Worm (Caenorhabditis elegans) whole organism, midembryonic: ENCODE measurements around the gene acp-6.

ENCODE experiments used
- T22C8.4 ChIP-seq: fragments of 200-800 bp; sonication (Bioruptor generic); IDR thresholded peaks from 2 replicates; pipeline ENCODE4 v1.3.6; 2022; ENCODE audit warnings: missing genetic modification characterization, missing compliant biosample characterization
- cog-1 ChIP-seq: sonication (generic microtip); optimal IDR thresholded peaks from 2 replicates; lab custom pipeline; 2016; ENCODE audit warnings: missing genetic modification characterization, missing compliant biosample characterization
- flt-1 ChIP-seq: fragments of 200-800 bp; sonication (Bioruptor generic); IDR thresholded peaks from 2 replicates; pipeline ENCODE4 v1.3.6; 2022; ENCODE audit warnings: missing genetic modification characterization, missing compliant biosample characterization
- klf-2 ChIP-seq: fragments of 200-800 bp; sonication (Bioruptor generic); conservative IDR thresholded peaks from 2 replicates; pipeline ENCODE4 v1.3.6; 2022; ENCODE audit warnings: missing genetic modification reagents, missing genetic modification characterization, missing compliant biosample characterization
- med-1 ChIP-seq: sonication (generic microtip); optimal IDR thresholded peaks from 2 replicates; lab custom pipeline; 2017; ENCODE audit warnings: missing genetic modification characterization, mild to moderate bottlenecking, missing compliant biosample characterization, antibody characterized with exemption, missing genetic modification reagents; ENCODE audit not compliant: insufficient read depth
- ref-1 ChIP-seq: fragments of 200-800 bp; sonication (Bioruptor generic); conservative IDR thresholded peaks from 2 replicates; pipeline ENCODE4 v1.3.6; 2022; ENCODE audit warnings: missing genetic modification reagents, missing genetic modification characterization, missing compliant biosample characterization
- tab-1 ChIP-seq: fragments of 200-800 bp; sonication (Bioruptor generic); IDR thresholded peaks from 2 replicates; pipeline ENCODE4 v1.3.6; 2022; ENCODE audit warnings: missing genetic modification characterization, missing compliant biosample characterization
- ztf-23 ChIP-seq: fragments of 200-800 bp; sonication (Bioruptor generic); IDR thresholded peaks from 2 replicates; pipeline ENCODE4 v1.3.6; 2022; ENCODE audit warnings: missing genetic modification reagents, missing genetic modification characterization, missing compliant biosample characterization
- ztf-29 ChIP-seq: fragments of 200-800 bp; sonication (Bioruptor generic); IDR thresholded peaks from 2 replicates; pipeline ENCODE4 v1.3.6; 2022; ENCODE audit warnings: missing genetic modification reagents, missing genetic modification characterization, missing compliant biosample characterization

Gene acp-6

DNA sequence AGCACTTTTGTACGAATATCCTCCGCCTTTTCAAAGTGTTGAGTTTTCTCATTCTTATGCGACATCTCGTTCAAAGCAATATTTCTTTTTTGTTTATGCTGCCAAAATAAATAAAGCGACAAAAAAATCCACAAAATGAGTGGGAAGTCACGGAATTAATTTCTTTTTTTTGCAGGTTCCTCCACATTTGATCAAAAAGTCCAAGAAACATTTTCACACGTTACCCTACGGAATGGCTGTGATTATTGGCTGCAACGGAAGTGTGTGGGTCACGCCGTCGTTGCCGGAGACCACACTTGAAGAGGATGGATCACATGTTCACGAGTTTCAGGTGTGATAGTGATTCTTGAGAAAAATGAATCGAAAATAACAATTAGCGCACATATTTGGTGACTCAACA is 9.4 kb downstream of the acp-6 start, which contains the start of gene Y73B6BL.22:
Y73B6BL.22 (minus strand) TSS at position 101 of the 400 bp plus-strand sequence.
- TF ChIP-seq ztf-29 (no peak), klf-2 (GFP tag; lab: Robert Waterston, UW) (no peak), T22C8.4 (GFP tag; lab: Robert Waterston, UW) (no peak), cog-1 (tag; lab: Kevin White, UChicago) (no peak), ref-1 (GFP tag; lab: Robert Waterston, UW) (no peak), med-1 (GFP tag; lab: Kevin White, UChicago) (no peak), tab-1 (GFP tag; lab: Robert Waterston, UW) (no peak), flt-1 (GFP tag; lab: Robert Waterston, UW) (no peak)

DNA sequence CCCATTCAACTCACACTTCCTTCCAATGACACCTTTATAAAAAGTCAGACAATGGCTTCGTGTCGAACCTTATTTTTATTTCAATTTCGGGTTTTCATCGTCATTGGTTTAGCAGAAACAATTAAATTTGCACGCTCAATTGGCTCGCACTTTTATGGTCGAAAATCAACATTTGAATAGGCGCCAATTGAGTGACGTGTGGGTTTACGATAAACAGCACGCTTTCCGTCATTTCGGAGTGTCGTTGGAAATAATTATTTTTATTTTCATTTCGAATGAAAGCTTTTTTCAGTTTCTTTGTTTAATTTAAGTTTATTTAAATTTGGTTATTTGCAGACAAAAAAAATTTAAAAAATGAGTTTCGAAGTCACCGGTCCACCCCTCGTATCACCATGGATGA is 10.8 kb downstream of the acp-6 start, which contains the start of gene exos-2:
exos-2 (plus strand) TSS at position 330 of the 400 bp plus-strand sequence.
- TF ChIP-seq klf-2 (GFP tag; lab: Robert Waterston, UW): no peak
- TF ChIP-seq med-1 (GFP tag; lab: Kevin White, UChicago): no peak
- TF ChIP-seq cog-1 (tag; lab: Kevin White, UChicago): peak; percentile 6
- no peak for TF ChIP-seq flt-1 (GFP tag; lab: Robert Waterston, UW)
- TF ChIP-seq tab-1 (GFP tag; lab: Robert Waterston, UW): no peak
- no peak for TF ChIP-seq ztf-29

DNA sequence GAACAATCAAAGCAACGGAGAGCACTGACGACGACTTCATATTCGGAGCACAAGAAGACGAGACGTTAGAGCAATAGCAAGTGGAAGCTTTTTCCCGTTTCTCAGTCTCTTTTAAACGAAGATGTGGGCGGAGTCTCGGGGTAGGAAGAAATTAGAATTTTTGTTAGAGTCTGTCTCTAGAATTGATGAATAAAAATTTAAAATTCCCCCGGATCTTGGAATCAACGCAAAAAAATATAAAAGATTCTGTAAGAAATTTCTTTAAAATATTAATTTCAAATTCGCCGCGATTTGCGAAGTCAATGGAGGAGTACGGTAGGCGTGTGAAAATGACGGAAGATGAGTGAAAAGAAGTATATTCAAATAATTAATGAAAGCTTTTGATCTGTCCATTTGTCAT is 12.5 kb downstream of the acp-6 start, which contains the start of gene nlp-71:
nlp-71 (minus strand) TSS at position 101 of the 400 bp plus-strand sequence.
- TF ChIP-seq cog-1 (tag; lab: Kevin White, UChicago) (no peak), klf-2 (GFP tag; lab: Robert Waterston, UW) (no peak), ref-1 (GFP tag; lab: Robert Waterston, UW) (no peak), flt-1 (GFP tag; lab: Robert Waterston, UW) (no peak), ztf-23 (GFP tag; lab: Robert Waterston, UW) (no peak), tab-1 (GFP tag; lab: Robert Waterston, UW) (no peak), T22C8.4 (GFP tag; lab: Robert Waterston, UW) (no peak), med-1 (GFP tag; lab: Kevin White, UChicago) (no peak), ztf-29 (no peak)

DNA sequence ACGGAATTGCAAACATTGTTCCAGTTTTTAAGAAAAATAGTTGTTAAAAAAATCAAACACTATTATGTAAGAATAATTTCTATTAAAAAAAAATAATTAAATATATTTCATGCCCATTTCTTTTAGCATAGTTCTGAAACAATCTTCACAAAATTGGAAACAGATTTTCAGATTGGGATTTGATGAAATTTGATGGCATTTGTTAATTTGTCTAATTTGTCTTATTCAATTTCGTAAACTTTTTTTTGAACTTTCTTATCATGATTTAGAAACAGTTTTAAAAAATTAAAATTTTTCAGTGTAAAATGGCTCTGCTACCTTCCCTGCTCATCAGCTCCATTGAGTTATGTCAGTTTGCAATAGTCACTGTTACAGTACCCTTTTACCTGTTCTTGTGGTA is 21.1 kb downstream of the acp-6 start, which contains the start of gene srv-13:
srv-13 (plus strand) TSS at position 301 of the 400 bp plus-strand sequence.
- TF ChIP-seq cog-1 (tag; lab: Kevin White, UChicago): no peak
- no peak for TF ChIP-seq ztf-29
- TF ChIP-seq klf-2 (GFP tag; lab: Robert Waterston, UW): no peak
- no peak for TF ChIP-seq ref-1 (GFP tag; lab: Robert Waterston, UW)
- no peak for TF ChIP-seq tab-1 (GFP tag; lab: Robert Waterston, UW)
- TF ChIP-seq T22C8.4 (GFP tag; lab: Robert Waterston, UW): no peak
- TF ChIP-seq ztf-23 (GFP tag; lab: Robert Waterston, UW): no peak
- TF ChIP-seq med-1 (GFP tag; lab: Kevin White, UChicago): no peak
- TF ChIP-seq flt-1 (GFP tag; lab: Robert Waterston, UW): no peak

DNA sequence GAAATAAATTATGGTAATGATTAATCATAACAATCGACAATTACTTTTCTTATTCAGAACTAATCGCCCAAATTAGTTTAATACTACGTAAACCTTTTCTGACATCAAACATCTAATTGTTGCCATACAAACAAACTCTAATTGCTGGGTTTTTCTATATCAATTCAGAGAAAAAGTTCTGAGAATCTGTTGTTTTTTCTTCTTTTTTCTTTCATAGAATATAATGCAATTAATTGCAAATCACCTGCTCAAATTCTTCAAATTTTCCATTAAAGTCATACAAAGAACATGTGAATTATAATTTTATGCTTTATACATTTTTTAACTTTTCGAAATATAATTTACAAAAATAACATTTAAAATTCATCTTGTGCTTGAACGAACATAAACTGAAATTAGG is 22.5 kb downstream of the acp-6 start:
- TF ChIP-seq cog-1 (tag; lab: Kevin White, UChicago) (no peak), T22C8.4 (GFP tag; lab: Robert Waterston, UW) (no peak), ztf-23 (GFP tag; lab: Robert Waterston, UW) (no peak), flt-1 (GFP tag; lab: Robert Waterston, UW) (no peak)

DNA sequence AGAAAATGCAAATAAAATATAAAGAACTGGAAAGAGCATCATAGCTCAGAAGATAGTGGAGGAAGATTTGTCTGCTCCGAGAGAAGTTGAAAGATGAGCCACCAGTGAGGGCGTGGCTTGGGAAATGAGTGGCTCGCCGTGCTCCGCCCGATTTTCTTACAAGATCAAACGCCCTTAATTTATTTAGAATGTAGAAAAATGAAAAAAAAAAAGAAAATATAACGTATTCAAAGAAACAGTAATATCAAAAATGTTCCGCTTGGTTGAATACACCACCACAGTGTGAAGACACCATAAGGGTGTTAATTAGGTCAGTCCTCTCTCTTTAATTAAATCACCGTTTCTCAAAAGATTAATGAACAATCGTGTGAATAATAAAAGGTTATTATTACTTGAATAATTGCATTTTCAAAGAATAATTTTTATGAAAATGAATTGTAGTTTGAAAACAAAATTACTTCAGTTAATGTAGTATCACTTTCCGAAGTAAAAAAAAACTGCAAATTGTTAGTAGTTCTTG is 23.5 kb downstream of the acp-6 start, which contains the start of gene sfrp-1:
sfrp-1 (minus strand) TSS at position 51 of the 520 bp plus-strand sequence.
- TF ChIP-seq ztf-29 (no peak), tab-1 (GFP tag; lab: Robert Waterston, UW) (no peak), med-1 (GFP tag; lab: Kevin White, UChicago) (no peak), cog-1 (tag; lab: Kevin White, UChicago) (no peak), ref-1 (GFP tag; lab: Robert Waterston, UW) (no peak), T22C8.4 (GFP tag; lab: Robert Waterston, UW) (no peak), klf-2 (GFP tag; lab: Robert Waterston, UW) (no peak), ztf-23 (GFP tag; lab: Robert Waterston, UW) (no peak), flt-1 (GFP tag; lab: Robert Waterston, UW) (no peak)

DNA sequence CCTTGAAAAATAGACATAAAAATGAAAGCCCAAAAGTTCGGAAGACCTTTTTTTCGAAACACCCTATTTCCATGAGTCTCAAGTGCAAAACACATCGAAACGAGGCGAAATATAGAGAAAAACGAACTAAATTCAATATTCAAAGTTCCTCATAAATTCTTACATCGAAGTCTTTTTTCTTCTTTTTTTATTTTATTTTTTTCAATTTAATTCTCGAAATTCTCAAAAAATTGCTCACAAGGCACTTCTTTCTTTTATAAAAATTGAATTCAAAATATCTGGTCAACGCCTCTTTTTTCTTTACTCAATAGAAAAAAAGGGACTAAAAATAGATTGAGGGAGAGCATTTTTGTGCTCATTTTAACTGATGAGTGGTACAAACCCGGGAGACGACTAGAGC is 30.7 kb downstream of the acp-6 start:
- no peak for TF ChIP-seq klf-2 (GFP tag; lab: Robert Waterston, UW)
- TF ChIP-seq ztf-29: no peak
- TF ChIP-seq T22C8.4 (GFP tag; lab: Robert Waterston, UW): no peak
- no peak for TF ChIP-seq ztf-23 (GFP tag; lab: Robert Waterston, UW)
- no peak for TF ChIP-seq ref-1 (GFP tag; lab: Robert Waterston, UW)
- no peak for TF ChIP-seq med-1 (GFP tag; lab: Kevin White, UChicago)
- no peak for TF ChIP-seq cog-1 (tag; lab: Kevin White, UChicago)
- TF ChIP-seq flt-1 (GFP tag; lab: Robert Waterston, UW): no peak
- no peak for TF ChIP-seq tab-1 (GFP tag; lab: Robert Waterston, UW)

DNA sequence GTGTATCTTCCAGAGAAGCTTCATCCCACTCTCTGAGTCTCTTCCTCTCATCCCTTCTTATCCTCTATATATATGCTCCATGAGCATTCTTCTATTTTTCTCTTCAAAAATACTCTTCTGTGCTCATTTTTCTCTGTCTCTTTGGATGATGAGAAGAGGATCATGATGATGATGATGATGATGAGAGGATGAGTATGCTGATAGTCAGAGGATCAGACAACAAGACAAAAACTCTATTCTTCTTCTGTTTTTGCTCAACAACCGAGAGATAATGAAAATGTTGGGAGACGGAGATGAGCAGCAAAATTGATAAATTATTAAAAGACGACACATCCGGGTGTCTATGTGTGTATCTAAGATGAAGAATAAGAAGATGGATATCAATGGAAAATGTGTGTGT is 32.6 kb downstream of the acp-6 start:
- TF ChIP-seq flt-1 (GFP tag; lab: Robert Waterston, UW) (no peak), tab-1 (GFP tag; lab: Robert Waterston, UW) (no peak), ztf-29 (no peak), T22C8.4 (GFP tag; lab: Robert Waterston, UW) (no peak), ztf-23 (GFP tag; lab: Robert Waterston, UW) (no peak), klf-2 (GFP tag; lab: Robert Waterston, UW) (no peak), cog-1 (tag; lab: Kevin White, UChicago) (no peak), ref-1 (GFP tag; lab: Robert Waterston, UW) (no peak), med-1 (GFP tag; lab: Kevin White, UChicago) (no peak)

DNA sequence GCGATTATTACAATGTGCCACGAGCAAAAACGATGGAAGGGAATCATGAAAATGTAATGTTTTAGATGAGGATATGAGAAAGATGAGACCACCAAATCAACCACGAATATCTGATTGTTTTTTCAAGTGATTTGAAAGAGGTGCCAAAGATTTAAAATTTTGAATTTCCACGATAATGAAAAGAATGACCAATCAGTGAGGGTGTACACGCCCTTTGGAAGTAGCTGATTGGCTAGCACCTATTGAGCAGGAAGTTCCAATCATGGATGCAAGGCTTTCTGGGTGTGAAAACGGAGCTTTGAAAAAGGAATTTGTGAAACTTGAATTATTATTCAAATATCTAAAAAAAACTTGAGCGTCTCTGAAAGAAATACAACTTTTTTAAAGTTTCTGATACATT is 34.4 kb downstream of the acp-6 start:
- no peak for TF ChIP-seq cog-1 (tag; lab: Kevin White, UChicago)
- no peak for TF ChIP-seq ztf-29
- no peak for TF ChIP-seq T22C8.4 (GFP tag; lab: Robert Waterston, UW)
- no peak for TF ChIP-seq flt-1 (GFP tag; lab: Robert Waterston, UW)
- TF ChIP-seq klf-2 (GFP tag; lab: Robert Waterston, UW): no peak
- TF ChIP-seq ztf-23 (GFP tag; lab: Robert Waterston, UW): no peak
- no peak for TF ChIP-seq tab-1 (GFP tag; lab: Robert Waterston, UW)
